Worm (Caenorhabditis elegans) whole organism, L4 larva: ENCODE measurements around the gene Y69A2AR.47.

Source experiments
- F10B5.3 ChIP-seq: sonication (generic microtip); optimal IDR thresholded peaks from 2 replicates; lab custom pipeline; 2016; ENCODE audit warnings: mild to moderate bottlenecking, missing genetic modification characterization, missing compliant biosample characterization
- F44E2.7 ChIP-seq: fragments of 200-800 bp; sonication (Bioruptor generic); IDR thresholded peaks from 2 replicates; pipeline ENCODE4 v2.1.2; 2022; ENCODE audit warnings: missing genetic modification characterization, missing compliant biosample characterization
- Y75B8A.6 ChIP-seq: fragments of 200-800 bp; sonication (Bioruptor generic); IDR thresholded peaks from 2 replicates; pipeline ENCODE4 v1.3.6; 2022; ENCODE audit warnings: missing genetic modification reagents, missing genetic modification characterization, missing compliant biosample characterization
- ceh-28 ChIP-seq: fragments of 150-350 bp; optimal IDR thresholded peaks from 2 replicates; lab custom pipeline; 2014; ENCODE audit warnings: missing biosample characterization, missing genetic modification reagents, missing genetic modification characterization
- ces-1 ChIP-seq: fragments of 150-350 bp; sonication (generic microtip); optimal IDR thresholded peaks from 4 replicates; lab custom pipeline; 2014; ENCODE audit warnings: missing biosample characterization, missing genetic modification reagents, missing genetic modification characterization
- dmd-6 ChIP-seq: fragments of 200-800 bp; sonication (Bioruptor generic); IDR thresholded peaks from 2 replicates; pipeline ENCODE4 v1.3.6; 2022; ENCODE audit warnings: missing genetic modification reagents, missing genetic modification characterization, missing compliant biosample characterization
- egl-27 ChIP-seq: sonication (generic microtip); optimal IDR thresholded peaks from 3 replicates; lab custom pipeline; 2017; ENCODE audit warnings: missing biosample characterization, missing genetic modification reagents, missing genetic modification characterization
- lin-13 ChIP-seq: fragments of 150-350 bp; optimal IDR thresholded peaks from 2 replicates; lab custom pipeline; 2014; ENCODE audit warnings: missing biosample characterization, missing genetic modification reagents, missing genetic modification characterization
- lsy-2 ChIP-seq, 2 experiments: fragments of 150-350 bp in 1 of 2; sonication (generic microtip) in 1 of 2; optimal IDR thresholded peaks; 2 replicates each; lab custom pipeline; 2014 to 2017; ENCODE audit warnings: missing biosample characterization in 2 of 2, missing genetic modification characterization in 2 of 2
- nhr-237 ChIP-seq: sonication (generic microtip); optimal IDR thresholded peaks from 2 replicates; lab custom pipeline; 2017; ENCODE audit warnings: missing biosample characterization, missing genetic modification characterization
- zag-1 ChIP-seq: fragments of 150-350 bp; optimal IDR thresholded peaks from 2 replicates; lab custom pipeline; 2014; ENCODE audit warnings: missing biosample characterization, missing genetic modification characterization

- no peak for TF ChIP-seq zag-1 (tag; lab: Kevin White, UChicago)
- TF ChIP-seq ceh-28 (tag; lab: Kevin White, UChicago) = no peak
- TF ChIP-seq Y75B8A.6 (GFP tag; lab: Robert Waterston, UW) = no peak
- no peak for TF ChIP-seq lin-13
- no peak for TF ChIP-seq ces-1
- TF ChIP-seq F10B5.3 (tag; lab: Kevin White, UChicago) = no peak
- TF ChIP-seq egl-27 = no peak
- no peak for TF ChIP-seq dmd-6
- no peak for TF ChIP-seq nhr-237 (tag; lab: Kevin White, UChicago)
- TF ChIP-seq lsy-2 (tag; optimal IDR thresholded peaks at IDR 0.05; lab: Kevin White, UChicago) = no peak
- TF ChIP-seq F44E2.7 (GFP tag; lab: Robert Waterston, UW) = no peak
These were observed 35.4 kb upstream of the Y69A2AR.47 start, which contains the start of gene Y69A2AR.50 for ce11 chrIV:2562071-2562470.
